Fruit fly (Drosophila melanogaster): ENCODE measurements around the gene heix.
A peak's percentile ranks its signal among the peaks of the same experiment; 100 is the strongest.

Gene heix

DNA sequence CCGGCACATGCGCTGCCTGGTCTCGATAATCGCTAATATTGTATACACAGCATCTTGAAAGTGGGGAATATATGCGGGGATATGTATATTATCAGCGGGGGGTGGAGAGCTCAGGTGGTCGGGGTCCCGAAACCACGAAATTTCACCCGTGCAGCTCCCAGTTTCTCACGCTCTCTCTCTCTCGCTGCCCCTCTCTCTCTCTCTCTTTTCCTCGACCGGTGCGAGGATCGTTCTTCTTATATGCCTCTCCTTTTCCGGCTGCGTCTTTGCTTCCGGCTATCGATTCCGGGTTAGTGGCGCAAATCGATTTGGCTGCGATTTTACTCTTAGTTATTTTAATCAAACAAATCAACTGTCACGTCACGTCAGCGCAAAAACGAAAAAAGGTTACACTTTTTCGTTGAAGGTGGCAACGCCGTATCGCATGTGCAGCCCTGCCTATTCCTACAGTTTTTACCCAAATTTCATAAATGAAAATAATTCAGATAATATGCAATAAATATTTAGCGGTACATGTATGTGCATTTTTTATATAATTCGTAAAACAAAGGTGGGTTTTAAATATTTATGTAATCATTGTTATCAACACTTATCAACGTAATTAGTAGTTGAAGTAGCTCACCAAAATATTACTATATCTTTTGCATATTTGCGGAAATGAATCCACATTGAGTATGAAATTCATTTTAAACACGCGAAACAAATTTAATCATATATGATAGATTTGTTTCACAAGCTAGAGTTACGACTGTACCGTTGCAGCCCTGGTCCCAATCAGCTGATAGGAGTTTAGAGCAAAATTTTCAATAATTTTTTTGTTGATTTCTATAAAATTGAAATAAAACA is at the start of gene heix, which contains the start of gene CG17328 (continued):
- TF ChIP-seq fd59A (GFP tag; optimal IDR thresholded peaks at IDR 0.05), result peak; percentile 44
- peak; percentile 56 for TF ChIP-seq CG8319 (GFP tag; optimal IDR thresholded peaks at IDR 0.05)
- TF ChIP-seq achi (GFP tag; optimal IDR thresholded peaks at IDR 0.05), result peak; percentile 83
- peak; percentile 28 for TF ChIP-seq Blimp-1 (GFP tag; optimal IDR thresholded peaks at IDR 0.05)
- TF ChIP-seq Ets96B (tag; optimal IDR thresholded peaks at IDR 0.05), result peak; percentile 61
- TF ChIP-seq CG6163 (GFP tag; IDR thresholded peaks at IDR 0.05), result no peak; the same call in 1 of the 3 replicates
- no peak for TF ChIP-seq CG16779 (tag; optimal IDR thresholded peaks at IDR 0.05)
- peak; percentile 52 for TF ChIP-seq CG7368 (GFP tag; optimal IDR thresholded peaks at IDR 0.05)
- peak; percentile 77 for TF ChIP-seq OdsH (GFP tag; optimal IDR thresholded peaks at IDR 0.05)

DNA sequence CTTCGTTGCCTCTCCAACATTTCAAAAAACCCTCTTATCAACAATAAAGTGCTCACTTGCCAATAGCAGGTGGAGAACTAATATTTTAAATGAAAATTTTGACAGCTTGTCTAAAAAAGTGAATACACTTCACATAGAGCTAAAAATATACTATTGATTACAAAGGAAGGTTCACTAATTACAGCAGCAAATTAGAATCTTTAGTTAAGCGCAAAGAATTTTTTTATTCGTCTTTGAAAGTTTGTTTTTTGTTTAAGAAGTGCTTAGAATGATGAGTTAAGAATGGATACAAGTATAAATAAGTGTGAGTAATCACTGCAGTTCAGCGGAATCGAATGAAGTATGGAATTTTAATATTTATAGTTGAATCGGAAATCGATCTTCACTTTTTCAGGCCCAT is 42.6 kb upstream of the heix start, which contains the start of gene CG44405:
CG44405 (minus strand) TSS at position 101 of the 400 bp plus-strand sequence.
- no peak for TF ChIP-seq Ets96B (tag; optimal IDR thresholded peaks at IDR 0.05)
- TF ChIP-seq Eip75B (GFP tag; optimal IDR thresholded peaks at IDR 0.05), result no peak
- TF ChIP-seq CG3032 (tag; optimal IDR thresholded peaks at IDR 0.05), result no peak
- TF ChIP-seq CG11902 (GFP tag; optimal IDR thresholded peaks at IDR 0.05), result no peak
- TF ChIP-seq CG8632 (GFP tag; optimal IDR thresholded peaks at IDR 0.05), result no peak
- no peak for TF ChIP-seq ss (GFP tag; optimal IDR thresholded peaks at IDR 0.05)
- no peak for TF ChIP-seq Hr38 (GFP tag; optimal IDR thresholded peaks at IDR 0.05)
- TF ChIP-seq Eip78C (GFP tag), result no peak
- no peak for TF ChIP-seq topi (GFP tag; optimal IDR thresholded peaks at IDR 0.05)
- TF ChIP-seq CG6854 (GFP tag; optimal IDR thresholded peaks at IDR 0.05), result no peak
- no peak for TF ChIP-seq esn (GFP tag; optimal IDR thresholded peaks at IDR 0.05)
- TF ChIP-seq Hr39 (GFP tag; optimal IDR thresholded peaks at IDR 0.05), result no peak
- no peak for TF ChIP-seq CG15336 (GFP tag; IDR thresholded peaks at IDR 0.05)

DNA sequence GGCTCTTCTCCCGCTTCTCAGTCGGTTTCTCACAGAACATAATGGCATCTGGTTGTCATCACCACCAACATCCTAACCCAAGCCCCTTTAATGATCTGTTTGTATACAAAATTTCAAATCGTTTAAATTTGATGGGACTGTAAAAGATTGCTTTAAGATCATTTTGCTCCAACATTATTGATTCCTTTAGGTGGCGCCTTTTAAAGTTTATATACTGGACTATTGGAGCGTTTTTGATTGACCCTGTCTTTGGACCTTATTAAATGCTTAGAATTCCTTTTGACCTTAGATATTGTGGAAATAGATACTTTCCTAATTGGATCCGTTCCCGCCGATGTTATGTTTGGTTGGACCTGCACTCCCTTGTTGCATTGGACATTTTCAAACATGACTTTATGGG is 40.6 kb upstream of the heix start, which contains the start of gene CG42266:
CG42266 (minus strand) TSS at position 101 of the 400 bp plus-strand sequence.
- TF ChIP-seq CG4318 (GFP tag; optimal IDR thresholded peaks at IDR 0.05) (no peak), spab (GFP tag; optimal IDR thresholded peaks at IDR 0.05) (no peak), fd85E (GFP tag; optimal IDR thresholded peaks at IDR 0.05) (no peak), pdm3 (GFP tag; optimal IDR thresholded peaks at IDR 0.05) (no peak), CG7368 (GFP tag; optimal IDR thresholded peaks at IDR 0.05) (no peak), salr (GFP tag; optimal IDR thresholded peaks at IDR 0.05) (no peak), Sox14 (GFP tag; optimal IDR thresholded peaks at IDR 0.05) (no peak), CG8319 (GFP tag; optimal IDR thresholded peaks at IDR 0.05) (no peak), CG10631 (GFP tag; optimal IDR thresholded peaks at IDR 0.05) (no peak), Sox102F (GFP tag; optimal IDR thresholded peaks at IDR 0.05) (no peak), CG9139 (GFP tag; optimal IDR thresholded peaks at IDR 0.05) (no peak)

DNA sequence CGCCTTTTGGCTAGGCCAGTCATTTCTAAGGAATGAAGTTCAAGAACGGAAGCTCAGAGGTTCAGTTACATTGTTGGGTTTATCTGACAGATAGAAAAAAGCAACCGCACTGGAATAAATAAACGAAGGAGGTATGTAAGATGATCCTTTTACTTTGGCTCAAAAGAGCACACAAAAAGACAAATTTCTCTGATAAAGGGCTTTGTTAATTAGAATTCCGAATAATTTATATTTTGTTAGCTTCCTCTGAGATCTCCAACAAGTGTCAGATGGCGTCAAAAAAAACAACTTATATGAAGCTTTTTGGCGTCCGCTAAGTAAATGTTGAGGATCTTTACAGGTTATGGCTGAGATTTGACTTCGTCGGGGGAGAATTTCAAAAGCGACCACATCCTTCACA is 38.1 kb upstream of the heix start, which contains the start of gene CG31817:
CG31817 (minus strand) TSS at position 101 of the 400 bp plus-strand sequence.
- TF ChIP-seq CG15336 (GFP tag; IDR thresholded peaks at IDR 0.05) (no peak), CG34406 (GFP tag; optimal IDR thresholded peaks at IDR 0.05) (no peak), Sox14 (GFP tag; optimal IDR thresholded peaks at IDR 0.05) (no peak), CG10631 (GFP tag; optimal IDR thresholded peaks at IDR 0.05) (no peak), topi (GFP tag; optimal IDR thresholded peaks at IDR 0.05) (no peak), CG7368 (GFP tag; optimal IDR thresholded peaks at IDR 0.05) (no peak)

DNA sequence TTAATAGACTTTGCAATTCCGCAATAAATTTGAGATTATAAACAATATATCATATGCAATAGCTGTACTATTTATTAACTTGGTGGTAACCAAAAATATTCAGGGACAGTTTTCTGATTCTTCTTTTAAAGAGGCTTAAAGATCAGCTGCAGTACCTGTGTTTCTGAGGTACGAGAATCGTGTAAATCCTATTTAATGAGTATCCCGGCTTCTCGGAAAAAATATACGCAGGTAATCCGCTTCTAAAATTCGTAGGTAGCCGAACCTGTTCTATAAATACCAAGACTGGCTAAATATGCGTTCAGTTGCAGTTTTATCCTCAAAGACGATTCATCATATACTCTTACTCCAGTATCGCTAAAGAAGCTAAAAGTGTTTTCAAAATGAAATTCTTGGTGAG is 30.0 kb upstream of the heix start, which contains the start of gene CG4440:
CG4440 (plus strand) TSS at position 301 of the 400 bp plus-strand sequence.
- TF ChIP-seq eg (GFP tag; IDR thresholded peaks at IDR 0.05) (no peak), CG8319 (GFP tag; optimal IDR thresholded peaks at IDR 0.05) (no peak)

All from whole organism, prepupa.